Fruit fly (Drosophila melanogaster) whole organism, embryonic: ENCODE data around the gene Rlb1.
A peak's percentile ranks its signal among the peaks of the same experiment; 100 is the strongest.

ENCODE experiments used
- Adf1 ChIP-seq: fragments of 200-800 bp; sonication (Bioruptor generic); IDR thresholded peaks from 2 replicates; pipeline ENCODE4 v1.3.6; 2022; ENCODE audit warnings: missing biosample characterization, missing genetic modification characterization
- Blimp-1 ChIP-seq: fragments of 200-800 bp; sonication (Bioruptor generic); optimal IDR thresholded peaks from 3 replicates; lab custom pipeline; 2018; ENCODE audit warnings: missing biosample characterization, missing genetic modification characterization, mild to moderate bottlenecking, moderate library complexity, missing genetic modification reagents
- CG10543 ChIP-seq: fragments of 200-800 bp; sonication (Bioruptor generic); optimal IDR thresholded peaks from 3 replicates; lab custom pipeline; 2017; ENCODE audit warnings: missing biosample characterization, mild to moderate bottlenecking, missing genetic modification characterization, moderate library complexity
- CG11247 ChIP-seq: fragments of 200-800 bp; sonication (Bioruptor generic); IDR thresholded peaks from 2 replicates; pipeline ENCODE4 v1.3.6; 2022; ENCODE audit warnings: missing biosample characterization, missing genetic modification characterization
- CG12071 ChIP-seq: fragments of 200-800 bp; sonication (Bioruptor generic); optimal IDR thresholded peaks from 3 replicates; lab custom pipeline; 2018; ENCODE audit warnings: missing biosample characterization, mild to moderate bottlenecking, missing genetic modification characterization
- CG12219 ChIP-seq: fragments of 200-800 bp; sonication (Bioruptor generic); optimal IDR thresholded peaks from 3 replicates; lab custom pipeline; 2018; ENCODE audit warnings: missing biosample characterization, mild to moderate bottlenecking, missing genetic modification characterization
- CG13894 ChIP-seq: fragments of 200-800 bp; sonication (Bioruptor generic); optimal IDR thresholded peaks from 3 replicates; lab custom pipeline; 2018; ENCODE audit warnings: missing biosample characterization, mild to moderate bottlenecking, missing genetic modification characterization, moderate library complexity
- CG1647 ChIP-seq: fragments of 200-800 bp; sonication (Bioruptor generic); optimal IDR thresholded peaks from 3 replicates; lab custom pipeline; 2016; ENCODE audit warnings: missing biosample characterization, missing genetic modification characterization
- CG16779 ChIP-seq: fragments of 200-800 bp; sonication (Bioruptor generic); IDR thresholded peaks from 2 replicates; pipeline ENCODE4 v1.3.6; 2022; ENCODE audit warnings: missing biosample characterization, missing genetic modification characterization
- CG16863 ChIP-seq: fragments of 200-800 bp; sonication (Bioruptor generic); optimal IDR thresholded peaks from 3 replicates; lab custom pipeline; 2016; ENCODE audit warnings: missing biosample characterization, missing genetic modification characterization
- CG18011 ChIP-seq: fragments of 200-800 bp; sonication (Bioruptor generic); optimal IDR thresholded peaks from 2 replicates; lab custom pipeline; 2017; ENCODE audit warnings: missing biosample characterization, missing genetic modification characterization, mild to moderate bottlenecking, moderate library complexity, missing genotype
- CG1832 ChIP-seq: fragments of 200-800 bp; sonication (Bioruptor generic); optimal IDR thresholded peaks from 2 replicates; lab custom pipeline; 2017; ENCODE audit warnings: missing biosample characterization, mild to moderate bottlenecking, missing genetic modification characterization, inconsistent platforms
- CG18599 ChIP-seq: fragments of 200-800 bp; sonication (Bioruptor generic); optimal IDR thresholded peaks from 3 replicates; lab custom pipeline; 2017; ENCODE audit warnings: missing biosample characterization, missing genetic modification characterization, mild to moderate bottlenecking, moderate library complexity, missing genetic modification reagents
- CG18619 ChIP-seq: fragments of 200-800 bp; sonication (Bioruptor generic); optimal IDR thresholded peaks from 3 replicates; lab custom pipeline; 2017; ENCODE audit warnings: missing biosample characterization, mild to moderate bottlenecking, missing genetic modification characterization
- CG30431 ChIP-seq: fragments of 200-800 bp; sonication (Bioruptor generic); optimal IDR thresholded peaks from 2 replicates; lab custom pipeline; 2017; ENCODE audit warnings: missing biosample characterization, missing genetic modification characterization
- CG32532 ChIP-seq: fragments of 200-800 bp; sonication (Bioruptor generic); IDR thresholded peaks from 2 replicates; pipeline ENCODE4 v1.3.6; 2022; ENCODE audit warnings: missing biosample characterization, missing genetic modification characterization
- CG6272 ChIP-seq: fragments of 200-800 bp; sonication (Bioruptor generic); IDR thresholded peaks from 2 replicates; pipeline ENCODE4 v1.3.6; 2022; ENCODE audit warnings: missing biosample characterization, missing genetic modification characterization
- CG6854 ChIP-seq: fragments of 200-800 bp; sonication (Bioruptor generic); optimal IDR thresholded peaks from 3 replicates; lab custom pipeline; 2017; ENCODE audit warnings: missing biosample characterization, mild to moderate bottlenecking, missing genetic modification characterization
- CG8290 ChIP-seq, 3 experiments: fragments of 200-800 bp; sonication (Bioruptor generic); optimal IDR thresholded peaks; 2 replicates each; lab custom pipeline; 2016 to 2019; ENCODE audit warnings: missing biosample characterization in 3 of 3, missing genetic modification characterization in 3 of 3, mild to moderate bottlenecking in 2 of 3, moderate library complexity in 1 of 3
- CG8944 ChIP-seq: fragments of 200-800 bp; sonication (Bioruptor generic); optimal IDR thresholded peaks from 3 replicates; lab custom pipeline; 2016; ENCODE audit warnings: missing biosample characterization, missing genetic modification characterization
- CG9817 ChIP-seq: fragments of 200-800 bp; sonication (Bioruptor generic); optimal IDR thresholded peaks from 2 replicates; lab custom pipeline; 2018; ENCODE audit warnings: missing biosample characterization, mild to moderate bottlenecking, missing genetic modification characterization, moderate library complexity
- Deaf1 ChIP-seq: fragments of 200-800 bp; optimal IDR thresholded peaks from 3 replicates; lab custom pipeline; 2019; ENCODE audit warnings: missing biosample characterization, mild to moderate bottlenecking, missing genetic modification characterization, moderate library complexity
- Fer1 ChIP-seq: fragments of 200-800 bp; sonication (Bioruptor generic); optimal IDR thresholded peaks from 2 replicates; lab custom pipeline; 2017; ENCODE audit warnings: missing biosample characterization, mild to moderate bottlenecking, missing genetic modification characterization
- Hey ChIP-seq: fragments of 200-800 bp; sonication (Bioruptor generic); optimal IDR thresholded peaks from 3 replicates; lab custom pipeline; 2018; ENCODE audit warnings: missing biosample characterization, mild to moderate bottlenecking, missing genetic modification characterization
- Hr51 ChIP-seq, 2 experiments: fragments of 200-800 bp; sonication (Bioruptor generic); optimal IDR thresholded peaks; 2 replicates in 1 of 2; 3 replicates in 1 of 2; lab custom pipeline; 2016 to 2018; ENCODE audit warnings: missing biosample characterization in 2 of 2, missing genetic modification characterization in 2 of 2, mild to moderate bottlenecking in 1 of 2, moderate library complexity in 1 of 2
- Hsf ChIP-seq: fragments of 200-800 bp; sonication (Bioruptor generic); optimal IDR thresholded peaks from 3 replicates; lab custom pipeline; 2016; ENCODE audit warnings: missing biosample characterization, missing genetic modification characterization
- Nf-YC ChIP-seq: fragments of 200-800 bp; optimal IDR thresholded peaks from 3 replicates; lab custom pipeline; 2019; ENCODE audit warnings: missing biosample characterization, mild to moderate bottlenecking, missing genetic modification characterization, moderate library complexity
- Rfx ChIP-seq: fragments of 200-800 bp; sonication (Bioruptor generic); IDR thresholded peaks from 2 replicates; pipeline ENCODE4 v1.3.6; 2022; ENCODE audit warnings: missing biosample characterization, missing genetic modification characterization
- abd-A ChIP-seq: fragments of 200-800 bp; sonication (Bioruptor generic); optimal IDR thresholded peaks from 3 replicates; lab custom pipeline; 2019; ENCODE audit warnings: missing biosample characterization, mild to moderate bottlenecking, missing genetic modification characterization, moderate library complexity
- amos ChIP-seq: fragments of 200-800 bp; sonication (Bioruptor generic); IDR thresholded peaks from 2 replicates; pipeline ENCODE4 v1.3.6; 2022; ENCODE audit warnings: missing biosample characterization, missing genetic modification characterization; ENCODE audit not compliant: partially characterized antibody
- bowl ChIP-seq: fragments of 200-800 bp; sonication (Bioruptor generic); IDR thresholded peaks from 2 replicates; pipeline ENCODE4 v1.3.6; 2022; ENCODE audit warnings: missing biosample characterization, missing genetic modification characterization
- caup ChIP-seq: fragments of 200-800 bp; sonication (Bioruptor generic); optimal IDR thresholded peaks from 3 replicates; lab custom pipeline; 2017; ENCODE audit warnings: missing biosample characterization, mild to moderate bottlenecking, missing genetic modification characterization, moderate library complexity; ENCODE audit not compliant: severe bottlenecking
- cg ChIP-seq: fragments of 200-800 bp; sonication (Bioruptor generic); optimal IDR thresholded peaks from 3 replicates; lab custom pipeline; 2019; ENCODE audit warnings: missing biosample characterization, mild to moderate bottlenecking, missing genetic modification characterization, moderate library complexity
- chm ChIP-seq: fragments of 200-800 bp; sonication (Bioruptor generic); IDR thresholded peaks from 2 replicates; pipeline ENCODE4 v1.3.6; 2022; ENCODE audit warnings: missing biosample characterization, missing genetic modification characterization
- ci ChIP-seq: fragments of 200-800 bp; sonication (Bioruptor generic); IDR thresholded peaks from 3 replicates; pipeline ENCODE4 v1.3.6; 2022; ENCODE audit warnings: missing biosample characterization, missing genetic modification characterization
- crol ChIP-seq: fragments of 200-800 bp; sonication (Bioruptor generic); IDR thresholded peaks from 2 replicates; pipeline ENCODE4 v1.3.6; 2022; ENCODE audit warnings: missing biosample characterization, missing genetic modification characterization
- cwo ChIP-seq: fragments of 200-800 bp; sonication (Bioruptor generic); optimal IDR thresholded peaks from 3 replicates; lab custom pipeline; 2017; ENCODE audit warnings: missing biosample characterization, missing genetic modification characterization, mild to moderate bottlenecking, moderate library complexity, missing genetic modification reagents
- exex ChIP-seq: fragments of 200-800 bp; sonication (Bioruptor generic); optimal IDR thresholded peaks from 4 replicates; lab custom pipeline; 2018; ENCODE audit warnings: missing biosample characterization, mild to moderate bottlenecking, missing genetic modification characterization, moderate library complexity
- gfzf ChIP-seq: fragments of 200-800 bp; sonication (Bioruptor generic); optimal IDR thresholded peaks from 2 replicates; lab custom pipeline; 2016; ENCODE audit warnings: missing biosample characterization, mild to moderate bottlenecking, missing genetic modification characterization, moderate library complexity
- ind ChIP-seq: fragments of 200-800 bp; sonication (Bioruptor generic); optimal IDR thresholded peaks from 3 replicates; lab custom pipeline; 2016; ENCODE audit warnings: missing biosample characterization, missing genetic modification characterization
- insv ChIP-seq, 2 experiments: fragments of 200-800 bp; sonication (Bioruptor generic); optimal IDR thresholded peaks; 3 replicates each; lab custom pipeline; 2016 to 2018; ENCODE audit warnings: missing biosample characterization in 2 of 2, missing genetic modification characterization in 2 of 2
- kni ChIP-seq: fragments of 200-800 bp; sonication (Bioruptor generic); optimal IDR thresholded peaks from 3 replicates; lab custom pipeline; 2017; ENCODE audit warnings: mild to moderate bottlenecking, missing biosample characterization, missing genetic modification reagents, missing genetic modification characterization
- mirr ChIP-seq: fragments of 200-800 bp; sonication (Bioruptor generic); optimal IDR thresholded peaks from 3 replicates; lab custom pipeline; 2018; ENCODE audit warnings: missing biosample characterization, mild to moderate bottlenecking, missing genetic modification characterization
- nmo ChIP-seq: fragments of 200-800 bp; sonication (Bioruptor generic); optimal IDR thresholded peaks from 2 replicates; lab custom pipeline; 2018; ENCODE audit warnings: missing biosample characterization, mild to moderate bottlenecking, missing genetic modification characterization, moderate library complexity
- row ChIP-seq: fragments of 200-800 bp; sonication (Bioruptor generic); IDR thresholded peaks from 3 replicates; pipeline ENCODE4 v1.3.6; 2022; ENCODE audit warnings: missing biosample characterization, missing genetic modification characterization
- scrt ChIP-seq: fragments of 200-800 bp; sonication (Bioruptor generic); optimal IDR thresholded peaks from 2 replicates; lab custom pipeline; 2018; ENCODE audit warnings: missing biosample characterization, mild to moderate bottlenecking, missing genetic modification characterization, moderate library complexity
- tap ChIP-seq: fragments of 200-800 bp; optimal IDR thresholded peaks from 3 replicates; lab custom pipeline; 2019; ENCODE audit warnings: missing biosample characterization, mild to moderate bottlenecking, missing genetic modification characterization, moderate library complexity
- toy ChIP-seq: fragments of 200-800 bp; sonication (Bioruptor generic); IDR thresholded peaks from 2 replicates; pipeline ENCODE4 v1.3.6; 2022; ENCODE audit warnings: missing biosample characterization, missing genetic modification characterization
- zfh1 ChIP-seq: fragments of 200-800 bp; sonication (Bioruptor generic); IDR thresholded peaks from 3 replicates; pipeline ENCODE4 v1.3.6; 2022; ENCODE audit warnings: missing biosample characterization, missing genetic modification characterization

Rlb1 gene

DNA sequence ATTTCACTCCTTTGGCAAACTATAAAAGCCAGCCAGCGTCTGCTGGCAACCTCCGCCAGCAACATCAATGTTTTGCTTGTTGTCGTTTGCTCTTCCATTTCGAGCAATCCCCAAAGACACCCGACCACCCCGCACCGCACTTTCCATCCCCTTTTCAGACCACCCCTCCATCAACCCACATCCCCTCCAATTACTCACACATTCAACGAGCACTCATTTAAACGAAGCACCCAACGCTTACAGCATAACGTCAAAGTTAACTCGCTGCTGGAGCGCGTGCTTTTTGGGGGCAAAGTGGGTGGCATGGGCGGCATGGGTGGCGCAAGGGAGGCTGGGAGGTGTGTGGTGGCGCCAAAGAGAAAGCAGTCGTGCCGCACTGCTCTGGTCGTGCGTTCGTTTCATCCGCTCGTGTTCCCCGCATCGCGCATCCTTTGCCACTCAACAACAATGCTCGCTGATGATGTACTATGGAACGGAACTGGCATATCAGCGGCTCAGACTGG, 22.0 kb upstream of the Rlb1 start:
- peak; percentile 90 for TF ChIP-seq crol
- peak; percentile 44 for TF ChIP-seq CG12071 (GFP tag; lab: Kevin White, UChicago)
- TF ChIP-seq cg (GFP tag; lab: Kevin White, UChicago) = peak; percentile 35
- no peak for TF ChIP-seq CG9817 (tag; lab: Kevin White, UChicago)
- no peak for TF ChIP-seq insv (GFP tag; optimal IDR thresholded peaks at IDR 0.05; lab: Kevin White, UChicago)
- no peak for TF ChIP-seq Hsf (GFP tag; lab: Kevin White, UChicago)
- 0 out of 3 replicates have a peak, but pooled peaks have one; percentile 23 for TF ChIP-seq ci (GFP tag; lab: Robert Waterston, UW)
- no peak for TF ChIP-seq CG11247 (GFP tag; lab: Robert Waterston, UW)
- TF ChIP-seq CG18011 (GFP tag; lab: Kevin White, UChicago) = no peak
- TF ChIP-seq Fer1 = peak; percentile 34
- no peak for TF ChIP-seq CG1647 (GFP tag; lab: Kevin White, UChicago)
- no peak for TF ChIP-seq kni (GFP tag; lab: Kevin White, UChicago)
- TF ChIP-seq exex (tag; lab: Kevin White, UChicago) = peak; percentile 26
- TF ChIP-seq CG1832 = peak; percentile 20
- TF ChIP-seq CG18619 (GFP tag; lab: Kevin White, UChicago) = no peak
- TF ChIP-seq CG13894 = peak; percentile 75
- peak; percentile 100 for TF ChIP-seq abd-A (tag; lab: Kevin White, UChicago)
- peak; percentile 77 for TF ChIP-seq CG10543 (GFP tag; lab: Kevin White, UChicago)
- TF ChIP-seq cwo (GFP tag; lab: Kevin White, UChicago) = peak; percentile 7
- peak in 1 of 2 experiments; percentile 71 for TF ChIP-seq Hr51 (GFP tag; optimal IDR thresholded peaks at IDR 0.05; lab: Kevin White, UChicago)
- no peak for TF ChIP-seq Blimp-1 (GFP tag; lab: Kevin White, UChicago)
- peak; percentile 75 for TF ChIP-seq mirr (GFP tag; lab: Kevin White, UChicago)
- no peak for TF ChIP-seq CG8290 (GFP tag; optimal IDR thresholded peaks at IDR 0.05; lab: Kevin White, UChicago)
- TF ChIP-seq CG8290 (tag; optimal IDR thresholded peaks at IDR 0.05; lab: Kevin White, UChicago) = peak in 1 of 2 experiments; percentile 18
- TF ChIP-seq CG32532 (GFP tag; lab: Robert Waterston, UW) = 0 out of 2 replicates have a peak, but pooled peaks have one; percentile 26
- TF ChIP-seq zfh1 (GFP tag; lab: Robert Waterston, UW) = no peak
- no peak for TF ChIP-seq CG12219
- no peak for TF ChIP-seq CG16863 (GFP tag; lab: Kevin White, UChicago)
- TF ChIP-seq scrt (GFP tag; lab: Kevin White, UChicago) = peak; percentile 43
- TF ChIP-seq CG6854 (GFP tag; lab: Kevin White, UChicago) = peak; percentile 32
- no peak for TF ChIP-seq Rfx (GFP tag; lab: Robert Waterston, UW)
- peak; percentile 35 for TF ChIP-seq CG18599 (GFP tag; lab: Kevin White, UChicago)
- no peak for TF ChIP-seq gfzf (GFP tag; lab: Kevin White, UChicago)
- no peak for TF ChIP-seq CG30431 (GFP tag; lab: Kevin White, UChicago)
- no peak for TF ChIP-seq bowl (GFP tag; lab: Robert Waterston, UW)
- no peak for TF ChIP-seq CG6272 (GFP tag; lab: Robert Waterston, UW)
- peak; percentile 25; the same call in 1 of the 2 replicates for TF ChIP-seq Adf1 (GFP tag; lab: Robert Waterston, UW)
- TF ChIP-seq chm = no peak
- TF ChIP-seq Deaf1 (tag; lab: Kevin White, UChicago) = peak; percentile 87
- no peak for TF ChIP-seq tap (tag; lab: Kevin White, UChicago)
- TF ChIP-seq toy (GFP tag; lab: Robert Waterston, UW) = no peak
- TF ChIP-seq CG16779 (GFP tag; lab: Robert Waterston, UW) = peak; percentile 69; the same call in 1 of the 2 replicates
- no peak for TF ChIP-seq caup (GFP tag; lab: Kevin White, UChicago)
- TF ChIP-seq ind = no peak
- no peak for TF ChIP-seq nmo
- TF ChIP-seq amos (GFP tag; lab: Robert Waterston, UW) = peak; percentile 18; the same call in 1 of the 2 replicates
- TF ChIP-seq Nf-YC (tag; lab: Kevin White, UChicago) = no peak
- TF ChIP-seq Hey = peak; percentile 24
- no peak for TF ChIP-seq CG8944 (GFP tag; lab: Kevin White, UChicago)
- TF ChIP-seq row = 0 out of 3 replicates have a peak, but pooled peaks have one; percentile 6
